Worm (Caenorhabditis elegans): ENCODE measurements around the gene let-99.

The let-99 gene

DNA sequence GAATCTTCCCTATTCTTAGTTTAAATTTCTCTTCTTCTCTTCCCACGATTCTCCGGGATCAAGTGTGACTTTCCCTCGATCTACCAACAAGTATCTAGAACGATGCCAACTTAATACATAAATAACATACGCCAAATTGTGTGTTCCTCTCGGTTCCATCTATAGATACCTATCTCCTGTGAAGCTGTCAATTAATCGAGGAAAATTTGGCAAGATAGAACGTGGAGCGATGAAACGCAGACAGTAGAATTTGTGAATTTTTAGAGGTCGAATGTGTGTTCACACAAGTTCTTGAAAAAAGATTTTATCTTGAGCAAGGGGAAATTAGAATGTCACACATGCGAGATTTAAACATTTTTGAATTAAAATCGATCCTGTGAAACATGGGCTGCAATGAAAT, 36.2 kb upstream of the let-99 start:
- TF ChIP-seq elt-2 (tag; optimal IDR thresholded peaks at IDR 0.05) (no peak), efl-1 (optimal IDR thresholded peaks at IDR 0.05) (no peak), efl-1 (GFP tag; optimal IDR thresholded peaks at IDR 0.05 in 1 of 2) (peak in 1 of 2 experiments; percentile 66), sox-4 (tag; optimal IDR thresholded peaks at IDR 0.05) (no peak), lin-14 (GFP tag; optimal IDR thresholded peaks at IDR 0.05) (peak; percentile 1)

DNA sequence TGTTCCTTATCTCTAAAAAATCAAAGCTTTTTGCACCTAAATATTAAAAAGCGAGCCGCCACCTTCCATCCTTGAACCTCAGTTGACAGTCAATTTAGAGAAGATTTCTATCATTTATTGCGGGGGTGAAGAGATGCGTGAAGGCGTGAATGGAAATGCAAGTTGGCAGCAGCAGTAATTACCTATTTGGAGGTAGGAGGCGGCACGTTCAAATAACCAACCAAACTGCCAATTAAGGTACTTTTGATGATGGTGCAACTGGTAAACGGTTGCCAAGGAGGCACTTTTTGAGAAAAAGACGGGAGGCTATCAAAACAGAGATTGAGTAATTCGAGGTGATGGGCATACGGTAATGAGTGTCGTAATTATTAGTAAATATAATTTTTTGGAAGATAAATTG, 31.3 kb upstream of the let-99 start:
- TF ChIP-seq lin-35 (GFP tag; optimal IDR thresholded peaks at IDR 0.05) = no peak
- no peak for TF ChIP-seq F16B12.6 (tag; optimal IDR thresholded peaks at IDR 0.05)
- no peak for TF ChIP-seq snu-23 (GFP tag; optimal IDR thresholded peaks at IDR 0.05)
- no peak for TF ChIP-seq ces-1 (GFP tag; optimal IDR thresholded peaks at IDR 0.05)
- no peak for TF ChIP-seq nhr-11 (tag; optimal IDR thresholded peaks at IDR 0.05)
- no peak for TF ChIP-seq blmp-1 (tag; optimal IDR thresholded peaks at IDR 0.05)
- no peak for TF ChIP-seq ets-5 (GFP tag; IDR thresholded peaks at IDR 0.05)
- no peak for TF ChIP-seq mef-2 (tag; optimal IDR thresholded peaks at IDR 0.05)
- no peak for TF ChIP-seq dpl-1 (GFP tag; optimal IDR thresholded peaks at IDR 0.05)
- TF ChIP-seq zip-4 (GFP tag; optimal IDR thresholded peaks at IDR 0.05) = no peak

DNA sequence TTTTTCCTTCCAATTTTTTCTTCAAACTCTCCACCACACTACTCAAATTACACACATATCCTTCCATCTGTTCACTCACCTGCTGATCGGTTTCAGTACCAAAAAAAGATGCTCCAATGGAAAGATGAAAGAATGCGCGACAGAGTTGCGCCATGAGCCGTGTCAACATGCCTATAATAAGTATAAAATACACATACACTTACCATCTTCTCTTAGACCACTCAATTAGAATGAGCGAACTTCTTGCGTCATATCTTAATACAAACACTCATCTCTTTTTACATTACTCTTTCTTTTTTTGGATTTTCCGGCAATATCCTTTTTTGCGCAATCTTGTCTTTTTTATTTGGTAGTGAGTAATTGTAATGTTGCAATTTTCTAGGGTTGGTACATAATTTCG, 29.9 kb upstream of the let-99 start:
- TF ChIP-seq egl-13 (tag; optimal IDR thresholded peaks at IDR 0.05) (no peak), zag-1 (tag; optimal IDR thresholded peaks at IDR 0.05) (no peak), tbx-2 (tag; optimal IDR thresholded peaks at IDR 0.05) (no peak), nhr-11 (tag; optimal IDR thresholded peaks at IDR 0.05) (no peak), aly-2 (tag; optimal IDR thresholded peaks at IDR 0.05) (no peak), nhr-28 (tag; optimal IDR thresholded peaks at IDR 0.05) (no peak), efl-3 (GFP tag; optimal IDR thresholded peaks at IDR 0.05) (no peak), nhr-90 (tag; optimal IDR thresholded peaks at IDR 0.05; ENCODE audit: poor library complexity) (no peak), C34B4.2 (tag; optimal IDR thresholded peaks at IDR 0.05) (no peak), nhr-71 (tag; optimal IDR thresholded peaks at IDR 0.05) (no peak), nhr-84 (tag; optimal IDR thresholded peaks at IDR 0.05) (no peak), nhr-12 (tag; optimal IDR thresholded peaks at IDR 0.05) (no peak), rnt-1 (tag; optimal IDR thresholded peaks at IDR 0.05) (no peak), nhr-76 (tag; optimal IDR thresholded peaks at IDR 0.05) (no peak), F16B12.6 (tag; optimal IDR thresholded peaks at IDR 0.05) (no peak), pax-3 (tag; optimal IDR thresholded peaks at IDR 0.05) (no peak), lir-3 (tag; optimal IDR thresholded peaks at IDR 0.05; ENCODE audit: poor library complexity) (no peak), xbp-1 (tag; optimal IDR thresholded peaks at IDR 0.05) (no peak), mef-2 (tag; optimal IDR thresholded peaks at IDR 0.05) (no peak)

DNA sequence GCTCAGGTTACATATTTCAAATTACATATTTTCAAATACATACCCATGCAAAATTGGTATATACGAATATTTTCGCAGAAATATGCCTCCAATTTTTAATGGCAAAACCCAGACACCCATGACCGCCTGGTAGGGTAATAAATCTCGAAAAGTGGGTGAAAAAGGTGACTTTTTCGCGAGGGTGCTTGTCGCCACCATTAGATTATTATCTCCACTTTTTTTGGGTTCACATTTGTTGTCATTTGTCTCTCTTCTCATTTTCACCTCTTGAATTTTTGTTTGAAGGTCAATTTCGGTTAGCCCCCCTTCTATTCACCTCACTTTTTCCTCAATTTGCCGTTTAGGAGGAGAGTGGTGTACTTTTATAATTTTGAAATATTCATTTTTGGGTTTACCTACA, 27.4 kb upstream of the let-99 start:
- TF ChIP-seq nhr-85 (tag) (peak; percentile 84), blmp-1 (tag; optimal IDR thresholded peaks at IDR 0.05) (peak; percentile 13), pag-3 (tag; optimal IDR thresholded peaks at IDR 0.05; ENCODE audit: borderline replicate concordance, insufficient read depth) (no peak), egl-27 (tag; optimal IDR thresholded peaks at IDR 0.05) (no peak), efl-3 (GFP tag; optimal IDR thresholded peaks at IDR 0.05) (no peak), unc-62 (GFP tag; optimal IDR thresholded peaks at IDR 0.05) (no peak), lin-14 (GFP tag; optimal IDR thresholded peaks at IDR 0.05) (peak; percentile 13)

DNA sequence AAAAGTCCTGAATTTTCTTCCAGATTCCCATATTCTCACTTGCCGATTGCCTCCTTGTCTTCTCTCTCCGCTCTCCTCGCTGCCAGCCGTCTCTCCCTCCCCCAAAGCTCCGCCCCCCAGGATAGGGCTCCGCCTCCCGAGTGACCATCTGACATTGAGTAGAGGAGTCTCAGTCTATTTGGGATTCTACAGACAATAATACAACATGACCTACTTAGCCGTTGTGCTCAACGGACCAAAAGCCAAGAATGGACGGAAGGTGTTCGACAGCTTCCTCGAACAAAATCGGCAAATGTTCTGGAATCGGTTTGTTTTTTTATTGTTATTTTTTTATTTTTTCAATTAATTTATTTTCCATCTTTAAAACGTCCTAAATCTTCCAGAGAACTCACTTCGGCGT, 25.6 kb upstream of the let-99 start, which contains the start of gene ham-1:
TSS of gene ham-1 (plus strand) at position 173 of the 400 bp plus-strand sequence.
- TF ChIP-seq pax-3 (tag; optimal IDR thresholded peaks at IDR 0.05) (no peak), lin-35 (GFP tag; optimal IDR thresholded peaks at IDR 0.05) (no peak), unc-130 (tag; optimal IDR thresholded peaks at IDR 0.05) (no peak), lin-14 (GFP tag; optimal IDR thresholded peaks at IDR 0.05) (no peak), nhr-12 (tag; optimal IDR thresholded peaks at IDR 0.05) (no peak), snu-23 (GFP tag; optimal IDR thresholded peaks at IDR 0.05) (no peak)
